Fruit fly (Drosophila melanogaster) whole organism, embryonic: Measurements from ENCODE around the gene CG3337.

Experiments used
- Asciz ChIP-seq: fragments of 200-800 bp; sonication (Bioruptor generic); optimal IDR thresholded peaks from 2 replicates; lab custom pipeline; 2017; ENCODE audit warnings: missing biosample characterization, mild to moderate bottlenecking, missing genetic modification characterization, missing genetic modification reagents
- Awh ChIP-seq: fragments of 200-800 bp; sonication (Bioruptor generic); IDR thresholded peaks from 2 replicates; pipeline ENCODE4, ENCODE4 v1.3.6; 2022; ENCODE audit warnings: missing biosample characterization, missing genetic modification characterization
- Bgb ChIP-seq: fragments of 200-800 bp; sonication (Bioruptor generic); IDR thresholded peaks from 2 replicates; pipeline ENCODE4 v1.3.6; 2022; ENCODE audit warnings: missing biosample characterization, missing genetic modification characterization; ENCODE audit not compliant: partially characterized antibody
- CG10366 ChIP-seq: fragments of 200-800 bp; sonication (Bioruptor generic); IDR thresholded peaks from 2 replicates; pipeline ENCODE4 v1.3.6; 2022; ENCODE audit warnings: missing biosample characterization, missing genetic modification characterization
- CG14965 ChIP-seq: fragments of 200-800 bp; sonication (Bioruptor generic); optimal IDR thresholded peaks from 2 replicates; lab custom pipeline; 2016; ENCODE audit warnings: missing biosample characterization, missing genetic modification characterization, borderline replicate concordance
- CG15601 ChIP-seq: fragments of 200-800 bp; sonication (Bioruptor generic); optimal IDR thresholded peaks from 3 replicates; lab custom pipeline; 2019; ENCODE audit warnings: missing biosample characterization, mild to moderate bottlenecking, missing genetic modification characterization, moderate library complexity
- CG15696 ChIP-seq: fragments of 200-800 bp; sonication (Bioruptor generic); optimal IDR thresholded peaks from 2 replicates; lab custom pipeline; 2019; ENCODE audit warnings: missing biosample characterization, mild to moderate bottlenecking, missing genetic modification characterization, moderate library complexity
- CG1647 ChIP-seq: fragments of 200-800 bp; sonication (Bioruptor generic); optimal IDR thresholded peaks from 3 replicates; lab custom pipeline; 2016; ENCODE audit warnings: missing biosample characterization, missing genetic modification characterization
- CG17359 ChIP-seq: fragments of 200-800 bp; sonication (Bioruptor generic); optimal IDR thresholded peaks from 3 replicates; lab custom pipeline; 2018; ENCODE audit warnings: missing biosample characterization, mild to moderate bottlenecking, missing genetic modification characterization, moderate library complexity
- CG17912 ChIP-seq: fragments of 200-800 bp; sonication (Bioruptor generic); optimal IDR thresholded peaks from 2 replicates; lab custom pipeline; 2018; ENCODE audit warnings: missing biosample characterization, mild to moderate bottlenecking, missing genetic modification characterization
- CG1832 ChIP-seq: fragments of 200-800 bp; sonication (Bioruptor generic); optimal IDR thresholded peaks from 2 replicates; lab custom pipeline; 2017; ENCODE audit warnings: missing biosample characterization, mild to moderate bottlenecking, missing genetic modification characterization, inconsistent platforms
- CG18599 ChIP-seq: fragments of 200-800 bp; sonication (Bioruptor generic); optimal IDR thresholded peaks from 3 replicates; lab custom pipeline; 2017; ENCODE audit warnings: missing biosample characterization, missing genetic modification characterization, mild to moderate bottlenecking, moderate library complexity, missing genetic modification reagents
- CG18764 ChIP-seq: fragments of 200-800 bp; sonication (Bioruptor generic); optimal IDR thresholded peaks from 3 replicates; lab custom pipeline; 2016; ENCODE audit warnings: missing biosample characterization, missing genetic modification characterization
- CG30431 ChIP-seq: fragments of 200-800 bp; sonication (Bioruptor generic); optimal IDR thresholded peaks from 2 replicates; lab custom pipeline; 2017; ENCODE audit warnings: missing biosample characterization, missing genetic modification characterization
- CG34422 ChIP-seq: fragments of 200-800 bp; sonication (Bioruptor generic); IDR thresholded peaks from 3 replicates; pipeline ENCODE4 v1.3.6; 2022; ENCODE audit warnings: missing biosample characterization, missing genetic modification characterization
- CG3838 ChIP-seq: fragments of 200-800 bp; sonication (Bioruptor generic); optimal IDR thresholded peaks from 3 replicates; lab custom pipeline; 2016; ENCODE audit warnings: missing biosample characterization, missing genetic modification characterization
- CG7271 ChIP-seq: fragments of 200-800 bp; sonication (Bioruptor generic); optimal IDR thresholded peaks from 2 replicates; lab custom pipeline; 2018; ENCODE audit warnings: missing biosample characterization, mild to moderate bottlenecking, missing genetic modification characterization, moderate library complexity
- CG9797 ChIP-seq: fragments of 200-800 bp; sonication (Bioruptor generic); optimal IDR thresholded peaks from 3 replicates; lab custom pipeline; 2018; ENCODE audit warnings: missing biosample characterization, mild to moderate bottlenecking, missing genetic modification characterization
- Dek ChIP-seq: fragments of 200-800 bp; sonication (Bioruptor generic); optimal IDR thresholded peaks from 3 replicates; lab custom pipeline; 2019; ENCODE audit warnings: missing biosample characterization, mild to moderate bottlenecking, missing genetic modification characterization, moderate library complexity
- Eip74EF ChIP-seq, 2 experiments: fragments of 200-800 bp in 1 of 2; fragments of >200 bp in 1 of 2; sonication (Bioruptor generic) in 1 of 2; optimal IDR thresholded peaks; 2 replicates each; lab custom pipeline; 2017 to 2019; ENCODE audit warnings: missing biosample characterization in 2 of 2, missing genetic modification characterization in 2 of 2, mild to moderate bottlenecking in 1 of 2, moderate library complexity in 1 of 2
- Hand ChIP-seq: fragments of 200-800 bp; sonication (Bioruptor generic); optimal IDR thresholded peaks from 2 replicates; lab custom pipeline; 2017; ENCODE audit warnings: mild to moderate bottlenecking, missing biosample characterization, missing genetic modification reagents, missing genetic modification characterization
- Hr51 ChIP-seq, 2 experiments: fragments of 200-800 bp; sonication (Bioruptor generic); optimal IDR thresholded peaks; 2 replicates in 1 of 2; 3 replicates in 1 of 2; lab custom pipeline; 2016 to 2018; ENCODE audit warnings: missing biosample characterization in 2 of 2, missing genetic modification characterization in 2 of 2, mild to moderate bottlenecking in 1 of 2, moderate library complexity in 1 of 2
- Myb ChIP-seq: fragments of 200-800 bp; sonication (Bioruptor generic); optimal IDR thresholded peaks from 2 replicates; lab custom pipeline; 2016; ENCODE audit warnings: missing biosample characterization, missing genetic modification characterization
- NFAT ChIP-seq: fragments of 200-800 bp; sonication (Bioruptor generic); IDR thresholded peaks from 2 replicates; pipeline ENCODE4 v1.3.6; 2022; ENCODE audit warnings: missing biosample characterization, missing genetic modification characterization
- Optix ChIP-seq: fragments of 200-800 bp; sonication (Bioruptor generic); IDR thresholded peaks from 3 replicates; pipeline ENCODE4 v1.3.6; 2022; ENCODE audit warnings: missing biosample characterization, missing genetic modification characterization
- Rfx ChIP-seq: fragments of 200-800 bp; sonication (Bioruptor generic); IDR thresholded peaks from 2 replicates; pipeline ENCODE4 v1.3.6; 2022; ENCODE audit warnings: missing biosample characterization, missing genetic modification characterization
- Sox102F ChIP-seq: fragments of 200-800 bp; sonication (Bioruptor generic); optimal IDR thresholded peaks from 2 replicates; lab custom pipeline; 2018; ENCODE audit warnings: missing biosample characterization, mild to moderate bottlenecking, missing genetic modification characterization, moderate library complexity
- bbx ChIP-seq: fragments of 200-800 bp; sonication (Bioruptor generic); IDR thresholded peaks from 2 replicates; pipeline ENCODE4 v1.3.6; 2022; ENCODE audit warnings: missing biosample characterization, missing genetic modification characterization; ENCODE audit not compliant: partially characterized antibody
- bowl ChIP-seq: fragments of 200-800 bp; sonication (Bioruptor generic); IDR thresholded peaks from 2 replicates; pipeline ENCODE4 v1.3.6; 2022; ENCODE audit warnings: missing biosample characterization, missing genetic modification characterization
- btn ChIP-seq: fragments of 200-800 bp; sonication (Bioruptor generic); optimal IDR thresholded peaks from 2 replicates; lab custom pipeline; 2016; ENCODE audit warnings: missing biosample characterization, missing genetic modification characterization
- cato ChIP-seq: fragments of 200-800 bp; sonication (Bioruptor generic); optimal IDR thresholded peaks from 2 replicates; lab custom pipeline; 2016; ENCODE audit warnings: missing biosample characterization, missing genetic modification characterization, borderline replicate concordance
- caup ChIP-seq: fragments of 200-800 bp; sonication (Bioruptor generic); optimal IDR thresholded peaks from 3 replicates; lab custom pipeline; 2017; ENCODE audit warnings: missing biosample characterization, mild to moderate bottlenecking, missing genetic modification characterization, moderate library complexity; ENCODE audit not compliant: severe bottlenecking
- chinmo ChIP-seq: fragments of 200-800 bp; sonication (Bioruptor generic); IDR thresholded peaks from 4 replicates; pipeline ENCODE4 v1.3.6; 2022; ENCODE audit warnings: missing biosample characterization, missing genetic modification characterization; ENCODE audit not compliant: partially characterized antibody
- ci ChIP-seq: fragments of 200-800 bp; sonication (Bioruptor generic); IDR thresholded peaks from 3 replicates; pipeline ENCODE4 v1.3.6; 2022; ENCODE audit warnings: missing biosample characterization, missing genetic modification characterization
- emc ChIP-seq: fragments of 200-800 bp; sonication (Bioruptor generic); optimal IDR thresholded peaks from 2 replicates; lab custom pipeline; 2016; ENCODE audit warnings: missing biosample characterization, missing genetic modification characterization
- exex ChIP-seq: fragments of 200-800 bp; sonication (Bioruptor generic); optimal IDR thresholded peaks from 4 replicates; lab custom pipeline; 2018; ENCODE audit warnings: missing biosample characterization, mild to moderate bottlenecking, missing genetic modification characterization, moderate library complexity
- gcm2 ChIP-seq: fragments of 200-800 bp; sonication (Bioruptor generic); optimal IDR thresholded peaks from 2 replicates; lab custom pipeline; 2016; ENCODE audit warnings: missing biosample characterization, missing genetic modification characterization
- jumu ChIP-seq: fragments of 200-800 bp; sonication (Bioruptor generic); optimal IDR thresholded peaks from 3 replicates; lab custom pipeline; 2016; ENCODE audit warnings: missing biosample characterization, missing genetic modification characterization
- lmd ChIP-seq: fragments of 200-800 bp; sonication (Bioruptor generic); IDR thresholded peaks from 2 replicates; pipeline ENCODE4 v1.3.6; 2022; ENCODE audit warnings: missing biosample characterization, missing genetic modification characterization
- mam ChIP-seq: fragments of 200-800 bp; sonication (Bioruptor generic); optimal IDR thresholded peaks from 3 replicates; lab custom pipeline; 2016; ENCODE audit warnings: missing biosample characterization, missing genetic modification characterization
- psq ChIP-seq: fragments of 200-800 bp; sonication (Bioruptor generic); optimal IDR thresholded peaks from 2 replicates; lab custom pipeline; 2017; ENCODE audit warnings: missing biosample characterization, missing genetic modification characterization
- pum ChIP-seq: fragments of 200-800 bp; sonication (Bioruptor generic); optimal IDR thresholded peaks from 2 replicates; lab custom pipeline; 2016; ENCODE audit warnings: missing biosample characterization, missing genetic modification characterization
- row ChIP-seq: fragments of 200-800 bp; sonication (Bioruptor generic); IDR thresholded peaks from 3 replicates; pipeline ENCODE4 v1.3.6; 2022; ENCODE audit warnings: missing biosample characterization, missing genetic modification characterization
- so ChIP-seq: fragments of 200-800 bp; sonication (Bioruptor generic); IDR thresholded peaks from 3 replicates; pipeline ENCODE4 v1.3.6; 2022; ENCODE audit warnings: missing biosample characterization, missing genetic modification characterization
- sr ChIP-seq: fragments of 200-800 bp; sonication (Bioruptor generic); IDR thresholded peaks from 3 replicates; pipeline ENCODE4 v1.3.6; 2022; ENCODE audit warnings: missing biosample characterization, missing genetic modification characterization
- stc ChIP-seq: fragments of 200-800 bp; sonication (Bioruptor generic); IDR thresholded peaks from 2 replicates; pipeline ENCODE4 v1.3.6; 2022; ENCODE audit warnings: missing biosample characterization, missing genetic modification characterization
- toy ChIP-seq: fragments of 200-800 bp; sonication (Bioruptor generic); IDR thresholded peaks from 2 replicates; pipeline ENCODE4 v1.3.6; 2022; ENCODE audit warnings: missing biosample characterization, missing genetic modification characterization
- zfh1 ChIP-seq: fragments of 200-800 bp; sonication (Bioruptor generic); IDR thresholded peaks from 3 replicates; pipeline ENCODE4 v1.3.6; 2022; ENCODE audit warnings: missing biosample characterization, missing genetic modification characterization

The CG3337 gene

dm6 chr3R:21188540-21189276 is 34.7 kb downstream of the CG3337 start (continued):
- TF ChIP-seq CG18599 (GFP tag; lab: Kevin White, UChicago): peak; percentile 71
- no peak for TF ChIP-seq jumu (GFP tag; lab: Kevin White, UChicago)
- no peak for TF ChIP-seq CG9797
- TF ChIP-seq CG30431 (GFP tag; lab: Kevin White, UChicago): no peak
- no peak for TF ChIP-seq CG14965 (GFP tag; lab: Kevin White, UChicago)
- no peak for TF ChIP-seq CG3838 (GFP tag; lab: Kevin White, UChicago)
- TF ChIP-seq NFAT (GFP tag; lab: Robert Waterston, UW): peak; percentile 46; the same call in 1 of the 2 replicates
- peak in 1 of 2 experiments; percentile 70 for TF ChIP-seq Eip74EF (GFP tag; optimal IDR thresholded peaks at IDR 0.05; lab: Kevin White, UChicago)
- peak; percentile 30; the same call in 1 of the 2 replicates for TF ChIP-seq stc
- no peak for TF ChIP-seq Asciz (GFP tag; lab: Kevin White, UChicago)
- peak; percentile 26 for TF ChIP-seq Dek (tag; lab: Kevin White, UChicago)
- TF ChIP-seq Hand: peak; percentile 15
- peak; percentile 30 for TF ChIP-seq CG15601 (tag; lab: Kevin White, UChicago)
- TF ChIP-seq CG18764 (GFP tag; lab: Kevin White, UChicago): no peak
- no peak for TF ChIP-seq Sox102F (GFP tag; lab: Kevin White, UChicago)
- no peak for TF ChIP-seq lmd (GFP tag; lab: Robert Waterston, UW)
- peak; percentile 22 for TF ChIP-seq btn
- TF ChIP-seq psq (GFP tag; lab: Kevin White, UChicago): peak; percentile 51
- TF ChIP-seq zfh1 (GFP tag; lab: Robert Waterston, UW): peak; percentile 14; the same call in 1 of the 3 replicates
- peak in 1 of 2 experiments; percentile 29 for TF ChIP-seq Hr51 (GFP tag; optimal IDR thresholded peaks at IDR 0.05; lab: Kevin White, UChicago)
- no peak for TF ChIP-seq CG1832 (GFP tag; lab: Kevin White, UChicago)
- TF ChIP-seq toy (GFP tag; lab: Robert Waterston, UW): no peak
- TF ChIP-seq Awh (GFP tag; lab: Robert Waterston, UW): 0 out of 2 replicates have a peak, but pooled peaks have one; percentile 28
- peak; percentile 52; the same call in 1 of the 2 replicates for TF ChIP-seq Bgb (GFP tag; lab: Robert Waterston, UW)
- TF ChIP-seq CG17912 (GFP tag; lab: Kevin White, UChicago): peak; percentile 16
- TF ChIP-seq Myb (GFP tag; lab: Kevin White, UChicago): no peak
- TF ChIP-seq CG7271 (tag; lab: Kevin White, UChicago): peak; percentile 32
- TF ChIP-seq row: no peak; the same call in 1 of the 3 replicates
- TF ChIP-seq Optix (GFP tag; lab: Robert Waterston, UW): peak; percentile 46; the same call in 1 of the 3 replicates
- TF ChIP-seq ci (GFP tag; lab: Robert Waterston, UW): peak; percentile 80
- TF ChIP-seq CG15696 (tag; lab: Kevin White, UChicago): no peak
- peak; percentile 25 for TF ChIP-seq exex (tag; lab: Kevin White, UChicago)
- peak; percentile 99 for TF ChIP-seq chinmo (GFP tag; lab: Robert Waterston, UW)
- no peak for TF ChIP-seq pum (GFP tag; lab: Kevin White, UChicago)
- no peak for TF ChIP-seq emc (GFP tag; lab: Kevin White, UChicago)
- TF ChIP-seq CG17359: peak; percentile 12
- no peak for TF ChIP-seq mam (GFP tag; lab: Kevin White, UChicago)
- no peak for TF ChIP-seq CG10366
- TF ChIP-seq sr (GFP tag; lab: Robert Waterston, UW): peak; percentile 74; the same call in 2 of the 3 replicates
- TF ChIP-seq Rfx (GFP tag; lab: Robert Waterston, UW): 0 out of 2 replicates have a peak, but pooled peaks have one; percentile 32
- no peak for TF ChIP-seq CG1647
- peak; percentile 10 for TF ChIP-seq gcm2 (GFP tag; lab: Kevin White, UChicago)
- TF ChIP-seq caup: peak; percentile 74
- TF ChIP-seq so (GFP tag; lab: Robert Waterston, UW): peak; percentile 67; the same call in 2 of the 3 replicates
- peak; percentile 90 for TF ChIP-seq CG34422 (GFP tag; lab: Robert Waterston, UW)
- TF ChIP-seq bbx (GFP tag; lab: Robert Waterston, UW): peak; percentile 60; the same call in 1 of the 2 replicates
- TF ChIP-seq bowl: no peak; the same call in 1 of the 2 replicates
- TF ChIP-seq cato: no peak
